Worm (Caenorhabditis elegans) whole organism, L2 larva: ENCODE measurements around the gene fezf-1.
"Not testable (repeated sequence)": the region's sequence is repeated elsewhere in the genome, so short reads cannot be mapped to it uniquely, and the experiment has no call there.

Experiments
- ama-1 ChIP-seq: fragments of 150-350 bp; optimal IDR thresholded peaks from 2 replicates; lab custom pipeline; 2018; ENCODE audit warnings: inconsistent platforms
- ceh-82 ChIP-seq: fragments of 150-350 bp; optimal IDR thresholded peaks from 2 replicates; lab custom pipeline; 2014; ENCODE audit warnings: missing biosample characterization, missing genetic modification characterization
- dmd-4 ChIP-seq: sonication (generic microtip); optimal IDR thresholded peaks from 2 replicates; lab custom pipeline; 2017; ENCODE audit warnings: missing biosample characterization, missing genetic modification characterization
- nhr-23 ChIP-seq: fragments of 150-350 bp; optimal IDR thresholded peaks from 2 replicates; lab custom pipeline; 2014; ENCODE audit warnings: missing biosample characterization, missing genetic modification reagents, missing genetic modification characterization
- snpc-4 ChIP-seq: fragments of 150-350 bp; optimal IDR thresholded peaks from 2 replicates; lab custom pipeline; 2014; ENCODE audit warnings: missing biosample characterization, missing genetic modification characterization
- ztf-4 ChIP-seq: fragments of 150-350 bp; optimal IDR thresholded peaks from 2 replicates; lab custom pipeline; 2014; ENCODE audit warnings: missing biosample characterization, missing genetic modification characterization

DNA sequence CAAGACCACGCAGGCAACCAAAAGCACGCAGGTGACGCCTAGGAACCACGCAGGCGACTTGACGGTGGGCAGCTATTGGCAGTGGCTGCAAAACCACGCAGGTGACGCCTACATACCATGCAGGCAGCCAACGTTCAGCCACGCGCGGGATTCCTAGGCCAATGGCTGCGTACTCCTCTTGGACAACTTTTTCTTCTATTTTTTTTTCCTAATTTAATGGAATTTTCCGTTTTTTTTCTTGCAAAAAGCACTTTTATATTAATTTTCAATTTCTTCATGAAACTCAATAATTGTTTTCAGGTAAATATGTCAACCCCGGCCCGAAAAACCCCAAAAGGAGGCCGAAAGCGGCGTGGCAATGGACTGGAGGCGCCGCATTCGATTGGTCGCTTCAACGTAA, 10.7 kb upstream of the fezf-1 start, which contains the start of gene Y38H8A.7:
- TF ChIP-seq dmd-4 (tag; lab: Kevin White, UChicago); ceh-82; snpc-4; ztf-4 (tag; lab: Kevin White, UChicago); nhr-23 (tag; lab: Kevin White, UChicago); ama-1: not testable (repeated sequence)
